Fruit fly (Drosophila melanogaster) whole organism, embryonic: ENCODE measurements around the gene papi.

ENCODE experiments used
- Adf1 ChIP-seq: fragments of 200-800 bp; sonication (Bioruptor generic); IDR thresholded peaks from 2 replicates; pipeline ENCODE4 v1.3.6; 2022; ENCODE audit warnings: missing biosample characterization, missing genetic modification characterization
- CG13123 ChIP-seq: fragments of 200-800 bp; sonication (Bioruptor generic); optimal IDR thresholded peaks from 2 replicates; lab custom pipeline; 2016; ENCODE audit warnings: missing biosample characterization, missing genetic modification characterization
- ERR ChIP-seq: fragments of 200-800 bp; sonication (Bioruptor generic); optimal IDR thresholded peaks from 2 replicates; lab custom pipeline; 2016; ENCODE audit warnings: missing biosample characterization, missing genetic modification characterization
- Pdp1 ChIP-seq, 2 experiments: fragments of 200-800 bp; sonication (Bioruptor generic); optimal IDR thresholded peaks; 3 replicates each; lab custom pipeline; 2016; ENCODE audit warnings: missing biosample characterization in 2 of 2, missing genetic modification characterization in 2 of 2, mild to moderate bottlenecking in 1 of 2, moderate library complexity in 1 of 2
- inv ChIP-seq: fragments of 200-800 bp; sonication (Bioruptor generic); IDR thresholded peaks from 2 replicates; pipeline ENCODE4 v1.3.6; 2022; ENCODE audit warnings: missing biosample characterization, missing genetic modification characterization; ENCODE audit not compliant: partially characterized antibody

DNA sequence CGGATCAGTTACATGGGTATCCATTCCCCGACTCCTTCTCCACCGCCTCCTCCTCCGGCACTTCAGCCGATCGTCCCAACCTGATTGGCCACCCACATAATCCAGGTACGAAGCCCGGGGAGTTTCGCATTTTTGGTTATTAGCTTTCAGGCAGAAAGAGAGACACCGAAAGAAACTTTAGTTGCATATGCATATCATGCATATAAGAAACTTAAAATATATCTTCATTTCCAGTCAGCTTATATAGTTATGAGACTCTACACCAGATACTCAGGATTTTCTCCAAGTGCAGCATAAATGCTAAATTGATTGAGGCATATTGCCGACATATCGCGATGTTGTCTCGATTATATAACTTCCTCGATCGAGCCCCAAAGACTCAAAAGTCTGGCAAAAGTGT, 36.4 kb upstream of the papi start:
- peak in 1 of 2 experiments; percentile 86 for TF ChIP-seq Pdp1 (GFP tag; optimal IDR thresholded peaks at IDR 0.05; lab: Kevin White, UChicago)
- no peak for TF ChIP-seq Adf1 (GFP tag; lab: Robert Waterston, UW)
- no peak for TF ChIP-seq inv
- no peak for TF ChIP-seq ERR (GFP tag; lab: Kevin White, UChicago)
- no peak for TF ChIP-seq CG13123 (GFP tag; lab: Kevin White, UChicago)
